Worm (Caenorhabditis elegans): ENCODE measurements around the gene fbxa-82.
A peak's percentile ranks its signal among the peaks of the same experiment; 100 is the strongest.

The fbxa-82 gene

DNA sequence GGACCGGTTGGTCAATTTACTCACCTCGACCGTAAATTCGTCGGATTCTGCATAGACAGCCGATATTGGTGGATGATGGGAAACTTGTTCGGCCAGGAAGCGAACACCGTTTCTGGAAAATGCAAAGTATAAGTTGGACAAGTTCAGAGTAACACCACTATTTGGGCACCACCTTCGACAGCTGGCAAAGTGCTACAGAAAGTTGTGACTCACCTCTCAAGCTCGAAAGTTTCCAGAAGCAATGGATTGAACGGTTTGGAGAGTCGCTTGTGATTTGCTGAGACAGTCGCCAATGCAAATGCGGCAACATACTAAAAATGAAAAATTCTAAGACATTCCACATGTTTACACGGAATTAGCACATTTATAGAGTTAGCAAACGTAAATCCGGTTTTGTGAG, 39.0 kb downstream of the fbxa-82 start:
- TF ChIP-seq efl-1 (optimal IDR thresholded peaks at IDR 0.05) = no peak
- no peak for TF ChIP-seq efl-1 (GFP tag; optimal IDR thresholded peaks at IDR 0.05 in 1 of 2)
- TF ChIP-seq ces-1 (GFP tag; optimal IDR thresholded peaks at IDR 0.05) = no peak
- no peak for TF ChIP-seq nhr-12 (tag; optimal IDR thresholded peaks at IDR 0.05)
- TF ChIP-seq nhr-71 (tag; optimal IDR thresholded peaks at IDR 0.05) = no peak
- TF ChIP-seq unc-86 (tag; optimal IDR thresholded peaks at IDR 0.05) = no peak
- no peak for TF ChIP-seq zag-1 (tag; optimal IDR thresholded peaks at IDR 0.05)
- TF ChIP-seq nhr-47 (tag; optimal IDR thresholded peaks at IDR 0.05) = no peak
- TF ChIP-seq elt-2 (tag; optimal IDR thresholded peaks at IDR 0.05) = no peak
- TF ChIP-seq lin-14 (GFP tag; optimal IDR thresholded peaks at IDR 0.05) = no peak
- no peak for TF ChIP-seq ceh-82 (tag; optimal IDR thresholded peaks at IDR 0.05)
- no peak for TF ChIP-seq zip-4 (GFP tag; optimal IDR thresholded peaks at IDR 0.05)
- TF ChIP-seq xbp-1 (tag; optimal IDR thresholded peaks at IDR 0.05) = no peak
- no peak for TF ChIP-seq hpl-2 (GFP tag; optimal IDR thresholded peaks at IDR 0.05)
- TF ChIP-seq nhr-20 (tag; optimal IDR thresholded peaks at IDR 0.05) = no peak
- TF ChIP-seq grh-1 (GFP tag; IDR thresholded peaks at IDR 0.05) = no peak
- no peak for TF ChIP-seq lir-3 (tag; optimal IDR thresholded peaks at IDR 0.05; ENCODE audit: poor library complexity)
- no peak for TF ChIP-seq nhr-11 (tag; optimal IDR thresholded peaks at IDR 0.05)
- TF ChIP-seq sox-4 (tag; optimal IDR thresholded peaks at IDR 0.05) = no peak
- TF ChIP-seq snu-23 (GFP tag; optimal IDR thresholded peaks at IDR 0.05) = no peak

DNA sequence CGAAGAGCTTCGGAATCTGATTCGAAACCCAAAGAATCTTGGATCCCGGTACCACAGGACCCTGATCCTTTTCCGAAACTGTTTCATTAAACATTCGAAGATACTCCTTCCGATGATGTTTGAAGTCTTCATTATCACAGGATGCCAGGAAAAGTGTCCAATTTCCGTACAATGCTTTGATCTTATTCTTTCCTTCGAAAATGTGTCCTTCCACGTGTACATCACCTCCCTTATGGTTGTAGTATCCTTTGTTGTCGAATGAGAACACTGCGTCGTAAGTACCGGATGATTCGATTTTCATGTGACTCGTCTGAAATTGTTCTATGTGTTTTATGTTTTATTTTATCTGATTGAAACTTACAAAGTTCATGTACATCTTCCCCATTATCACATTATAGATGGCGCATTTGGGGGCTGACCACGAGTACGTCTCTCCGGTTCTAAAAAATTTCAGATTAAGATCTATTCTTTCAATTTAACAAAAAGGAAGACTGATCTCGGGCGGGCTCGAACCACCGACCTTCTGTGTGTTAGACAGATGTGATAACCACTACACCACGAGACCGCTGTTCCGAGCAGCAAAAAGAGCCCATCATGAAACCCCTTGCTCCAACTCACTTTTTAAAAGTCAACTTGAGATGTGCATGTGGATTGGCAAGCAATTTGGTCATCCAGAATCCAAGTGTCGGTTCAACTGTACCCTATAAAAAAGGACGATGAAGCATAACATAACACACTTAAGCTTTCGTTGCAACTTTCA, 39.6 kb downstream of the fbxa-82 start:
- no peak for TF ChIP-seq unc-62 (GFP tag; optimal IDR thresholded peaks at IDR 0.05)
- peak; percentile 36 for TF ChIP-seq nhr-71 (tag; optimal IDR thresholded peaks at IDR 0.05)
- TF ChIP-seq nhr-84 (tag; optimal IDR thresholded peaks at IDR 0.05) = no peak
- peak; percentile 12 for TF ChIP-seq nhr-47 (tag; optimal IDR thresholded peaks at IDR 0.05)
- TF ChIP-seq snu-23 (GFP tag; optimal IDR thresholded peaks at IDR 0.05) = peak; percentile 29
- no peak for TF ChIP-seq ztf-4 (tag; optimal IDR thresholded peaks at IDR 0.05)
- TF ChIP-seq lin-35 (GFP tag; optimal IDR thresholded peaks at IDR 0.05) = peak in 1 of 2 experiments; percentile 18
- no peak for TF ChIP-seq F16B12.6 (tag; optimal IDR thresholded peaks at IDR 0.05)
- peak; percentile 24 for TF ChIP-seq dsc-1 (tag; optimal IDR thresholded peaks at IDR 0.05)
- TF ChIP-seq irx-1 (tag; optimal IDR thresholded peaks at IDR 0.05) = no peak
- peak; percentile 20 for TF ChIP-seq lin-14 (GFP tag; optimal IDR thresholded peaks at IDR 0.05)
- no peak for TF ChIP-seq unc-86 (tag; optimal IDR thresholded peaks at IDR 0.05)
- TF ChIP-seq efl-1 (optimal IDR thresholded peaks at IDR 0.05) = peak in 1 of 2 experiments; percentile 15
- peak in 1 of 2 experiments; percentile 84 for TF ChIP-seq efl-1 (GFP tag; optimal IDR thresholded peaks at IDR 0.05 in 1 of 2)
- TF ChIP-seq nhr-20 (tag; optimal IDR thresholded peaks at IDR 0.05) = no peak
- TF ChIP-seq C04F5.9 (tag; optimal IDR thresholded peaks at IDR 0.05) = no peak
- peak; percentile 67 for TF ChIP-seq nhr-85 (tag)
- TF ChIP-seq rnt-1 (tag; optimal IDR thresholded peaks at IDR 0.05) = peak; percentile 70
- no peak for TF ChIP-seq ces-1 (GFP tag; optimal IDR thresholded peaks at IDR 0.05)
- no peak for TF ChIP-seq ceh-63 (GFP tag; optimal IDR thresholded peaks at IDR 0.05)

DNA sequence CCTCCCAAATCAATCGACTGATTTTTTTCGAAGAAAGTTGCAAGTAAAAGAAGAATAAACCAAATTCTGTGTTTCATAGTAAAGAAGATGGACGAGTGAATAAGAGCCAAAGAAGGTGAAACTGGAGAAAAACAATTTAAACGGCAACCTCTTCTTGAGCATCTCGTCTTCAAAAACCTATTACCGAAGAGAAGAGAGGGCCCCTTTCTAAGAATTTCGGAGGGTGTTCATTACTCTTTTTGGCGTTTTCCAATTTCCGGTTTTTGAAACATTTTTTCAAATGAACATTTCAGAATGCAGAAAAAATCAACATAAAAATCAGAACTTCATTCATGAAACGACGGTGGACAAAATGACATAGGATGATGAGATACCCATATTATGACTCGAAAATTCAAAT, 40.8 kb downstream of the fbxa-82 start, which contains the start of gene nmr-2:
Gene nmr-2, minus strand, starts transcription at position 101 of the 400 bp plus-strand sequence.
- TF ChIP-seq ceh-8 (GFP tag; optimal IDR thresholded peaks at IDR 0.05) = no peak
- no peak for TF ChIP-seq sptf-1 (tag; optimal IDR thresholded peaks at IDR 0.05)
- no peak for TF ChIP-seq efl-3 (GFP tag; optimal IDR thresholded peaks at IDR 0.05)
- TF ChIP-seq nhr-28 (tag; optimal IDR thresholded peaks at IDR 0.05) = no peak
- TF ChIP-seq nhr-85 (tag) = no peak
- TF ChIP-seq swsn-7 (tag; optimal IDR thresholded peaks at IDR 0.05) = no peak
- no peak for TF ChIP-seq ceh-90 (tag; optimal IDR thresholded peaks at IDR 0.05)
- no peak for TF ChIP-seq hlh-4 (tag; optimal IDR thresholded peaks at IDR 0.05)
- no peak for TF ChIP-seq jun-1 (tag; optimal IDR thresholded peaks at IDR 0.05)
- TF ChIP-seq snu-23 (GFP tag; optimal IDR thresholded peaks at IDR 0.05) = no peak
- TF ChIP-seq mdl-1 (tag; optimal IDR thresholded peaks at IDR 0.05) = no peak
- TF ChIP-seq zip-4 (GFP tag; optimal IDR thresholded peaks at IDR 0.05) = no peak
- no peak for TF ChIP-seq fos-1 (tag; optimal IDR thresholded peaks at IDR 0.05)
- TF ChIP-seq nhr-90 (tag; optimal IDR thresholded peaks at IDR 0.05; ENCODE audit: poor library complexity) = no peak

All from whole organism, L1 larva.